Fruit fly (Drosophila melanogaster) whole organism, embryonic: Measurements from ENCODE around the gene Mics1.
A peak's percentile ranks its signal among the peaks of the same experiment; 100 is the strongest.

ENCODE experiments used
- Bdp1 ChIP-seq: fragments of 200-800 bp; sonication (Bioruptor generic); optimal IDR thresholded peaks from 3 replicates; lab custom pipeline; 2016; ENCODE audit warnings: missing biosample characterization, missing genetic modification characterization
- CG10209 ChIP-seq: fragments of 200-800 bp; sonication (Bioruptor generic); optimal IDR thresholded peaks from 3 replicates; lab custom pipeline; 2017; ENCODE audit warnings: missing biosample characterization, mild to moderate bottlenecking, missing genetic modification characterization, missing genetic modification reagents
- CG10274 ChIP-seq: fragments of 200-800 bp; sonication (Bioruptor generic); optimal IDR thresholded peaks from 3 replicates; lab custom pipeline; 2017; ENCODE audit warnings: missing biosample characterization, mild to moderate bottlenecking, missing genetic modification characterization
- CG11695 ChIP-seq: fragments of 200-800 bp; sonication (Bioruptor generic); IDR thresholded peaks from 3 replicates; pipeline ENCODE4 v1.3.6; 2022; ENCODE audit warnings: missing biosample characterization, missing genetic modification characterization
- CG13296 ChIP-seq: fragments of 200-800 bp; sonication (Bioruptor generic); optimal IDR thresholded peaks from 3 replicates; lab custom pipeline; 2018; ENCODE audit warnings: missing biosample characterization, mild to moderate bottlenecking, missing genetic modification characterization
- CG13424 ChIP-seq: fragments of 200-800 bp; sonication (Bioruptor generic); optimal IDR thresholded peaks from 2 replicates; lab custom pipeline; 2019; ENCODE audit warnings: missing biosample characterization, mild to moderate bottlenecking, missing genetic modification characterization, moderate library complexity
- CG15479 ChIP-seq: fragments of 200-800 bp; sonication (Bioruptor generic); optimal IDR thresholded peaks from 3 replicates; lab custom pipeline; 2019; ENCODE audit warnings: missing biosample characterization, mild to moderate bottlenecking, missing genetic modification characterization, moderate library complexity
- CG17385 ChIP-seq: fragments of 200-800 bp; sonication (Bioruptor generic); optimal IDR thresholded peaks from 3 replicates; lab custom pipeline; 2018; ENCODE audit warnings: missing biosample characterization, mild to moderate bottlenecking, missing genetic modification characterization
- CG17802 ChIP-seq: fragments of 200-800 bp; sonication (Bioruptor generic); optimal IDR thresholded peaks from 2 replicates; lab custom pipeline; 2018; ENCODE audit warnings: missing biosample characterization, mild to moderate bottlenecking, missing genetic modification characterization, moderate library complexity
- CG18011 ChIP-seq: fragments of 200-800 bp; sonication (Bioruptor generic); optimal IDR thresholded peaks from 2 replicates; lab custom pipeline; 2017; ENCODE audit warnings: missing biosample characterization, missing genetic modification characterization, mild to moderate bottlenecking, moderate library complexity, missing genotype
- CG18262 ChIP-seq: fragments of 200-800 bp; optimal IDR thresholded peaks from 3 replicates; lab custom pipeline; 2019; ENCODE audit warnings: missing biosample characterization, mild to moderate bottlenecking, missing genetic modification characterization, moderate library complexity
- CG18764 ChIP-seq: fragments of 200-800 bp; sonication (Bioruptor generic); optimal IDR thresholded peaks from 3 replicates; lab custom pipeline; 2016; ENCODE audit warnings: missing biosample characterization, missing genetic modification characterization
- CG31441 ChIP-seq: fragments of 200-800 bp; sonication (Bioruptor generic); IDR thresholded peaks from 2 replicates; pipeline ENCODE4 v1.3.6; 2022; ENCODE audit warnings: missing biosample characterization, missing genetic modification characterization
- CG34422 ChIP-seq: fragments of 200-800 bp; sonication (Bioruptor generic); IDR thresholded peaks from 3 replicates; pipeline ENCODE4 v1.3.6; 2022; ENCODE audit warnings: missing biosample characterization, missing genetic modification characterization
- CG3995 ChIP-seq: fragments of 200-800 bp; sonication (Bioruptor generic); optimal IDR thresholded peaks from 3 replicates; lab custom pipeline; 2016; ENCODE audit warnings: missing biosample characterization, missing genetic modification characterization
- CG4730 ChIP-seq: fragments of 200-800 bp; sonication (Bioruptor generic); IDR thresholded peaks from 2 replicates; pipeline ENCODE4 v1.3.6; 2022; ENCODE audit warnings: missing biosample characterization, missing genetic modification characterization
- CG6272 ChIP-seq: fragments of 200-800 bp; sonication (Bioruptor generic); IDR thresholded peaks from 2 replicates; pipeline ENCODE4 v1.3.6; 2022; ENCODE audit warnings: missing biosample characterization, missing genetic modification characterization
- CG7987 ChIP-seq: fragments of 200-800 bp; sonication (Bioruptor generic); optimal IDR thresholded peaks from 2 replicates; lab custom pipeline; 2018; ENCODE audit warnings: missing biosample characterization, mild to moderate bottlenecking, missing genetic modification characterization, moderate library complexity
- CG8924 ChIP-seq: fragments of 200-800 bp; optimal IDR thresholded peaks from 3 replicates; lab custom pipeline; 2019; ENCODE audit warnings: missing biosample characterization, mild to moderate bottlenecking, missing genetic modification characterization, moderate library complexity
- CG9932 ChIP-seq: fragments of 200-800 bp; sonication (Bioruptor generic); IDR thresholded peaks from 2 replicates; pipeline ENCODE4 v1.3.6; 2022; ENCODE audit warnings: missing biosample characterization, missing genetic modification characterization
- D19A ChIP-seq: fragments of 200-800 bp; optimal IDR thresholded peaks from 3 replicates; lab custom pipeline; 2019; ENCODE audit warnings: missing biosample characterization, mild to moderate bottlenecking, missing genetic modification characterization, moderate library complexity
- Dbx ChIP-seq: fragments of 200-800 bp; sonication (Bioruptor generic); IDR thresholded peaks from 3 replicates; pipeline ENCODE4 v1.3.6; 2022; ENCODE audit warnings: missing biosample characterization, missing genetic modification characterization
- Ets97D ChIP-seq: fragments of 200-800 bp; sonication (Bioruptor generic); optimal IDR thresholded peaks from 3 replicates; lab custom pipeline; 2016; ENCODE audit warnings: missing biosample characterization, missing genetic modification characterization
- Fer3 ChIP-seq: fragments of 200-800 bp; sonication (Bioruptor generic); optimal IDR thresholded peaks from 2 replicates; lab custom pipeline; 2018; ENCODE audit warnings: missing biosample characterization, mild to moderate bottlenecking, missing genetic modification characterization, moderate library complexity
- Hr3 ChIP-seq: fragments of 200-800 bp; sonication (Bioruptor generic); optimal IDR thresholded peaks from 3 replicates; lab custom pipeline; 2016; ENCODE audit warnings: missing biosample characterization, missing genetic modification characterization
- Oaz ChIP-seq: fragments of 200-800 bp; sonication (Bioruptor generic); IDR thresholded peaks from 2 replicates; pipeline ENCODE4 v1.3.6; 2022; ENCODE audit warnings: missing biosample characterization, missing genetic modification characterization
- Sin3A ChIP-seq: fragments of >200 bp; optimal IDR thresholded peaks from 2 replicates; lab custom pipeline; 2018
- Stat92E ChIP-seq, 3 experiments: fragments of >200 bp in 2 of 3; fragments of 200-800 bp in 1 of 3; sonication (Bioruptor generic) in 1 of 3; optimal IDR thresholded peaks; 2 replicates each; lab custom pipeline; 2017 to 2019; ENCODE audit warnings: missing biosample characterization in 3 of 3, missing genetic modification characterization in 3 of 3, mild to moderate bottlenecking in 1 of 3, moderate library complexity in 1 of 3
- TFAM ChIP-seq: fragments of 200-800 bp; sonication (Bioruptor generic); optimal IDR thresholded peaks from 2 replicates; lab custom pipeline; 2017; ENCODE audit warnings: missing biosample characterization, missing genetic modification characterization, inconsistent platforms
- ap ChIP-seq: fragments of 200-800 bp; sonication (Bioruptor generic); IDR thresholded peaks from 2 replicates; pipeline ENCODE4 v1.3.6; 2022; ENCODE audit warnings: missing biosample characterization, missing genetic modification characterization
- ara ChIP-seq: fragments of 200-800 bp; sonication (Bioruptor generic); IDR thresholded peaks from 2 replicates; pipeline ENCODE4 v1.3.6; 2022; ENCODE audit warnings: missing biosample characterization, missing genetic modification characterization
- az2 ChIP-seq: fragments of 200-800 bp; sonication (Bioruptor generic); optimal IDR thresholded peaks from 3 replicates; lab custom pipeline; 2016; ENCODE audit warnings: missing biosample characterization, missing genetic modification characterization
- cg ChIP-seq: fragments of 200-800 bp; sonication (Bioruptor generic); optimal IDR thresholded peaks from 3 replicates; lab custom pipeline; 2019; ENCODE audit warnings: missing biosample characterization, mild to moderate bottlenecking, missing genetic modification characterization, moderate library complexity
- ci ChIP-seq: fragments of 200-800 bp; sonication (Bioruptor generic); IDR thresholded peaks from 3 replicates; pipeline ENCODE4 v1.3.6; 2022; ENCODE audit warnings: missing biosample characterization, missing genetic modification characterization
- disco-r ChIP-seq: fragments of 200-800 bp; sonication (Bioruptor generic); optimal IDR thresholded peaks from 2 replicates; lab custom pipeline; 2016; ENCODE audit warnings: missing biosample characterization, missing genetic modification characterization
- dmrt99B ChIP-seq: fragments of 200-800 bp; sonication (Bioruptor generic); optimal IDR thresholded peaks from 2 replicates; lab custom pipeline; 2018; ENCODE audit warnings: missing biosample characterization, mild to moderate bottlenecking, missing genetic modification characterization, moderate library complexity
- fru ChIP-seq: fragments of >200 bp; optimal IDR thresholded peaks from 2 replicates; lab custom pipeline; 2017
- jing ChIP-seq: fragments of 200-800 bp; sonication (Bioruptor generic); optimal IDR thresholded peaks from 2 replicates; lab custom pipeline; 2018; ENCODE audit warnings: missing biosample characterization, mild to moderate bottlenecking, missing genetic modification characterization
- mirr ChIP-seq: fragments of 200-800 bp; sonication (Bioruptor generic); optimal IDR thresholded peaks from 3 replicates; lab custom pipeline; 2018; ENCODE audit warnings: missing biosample characterization, mild to moderate bottlenecking, missing genetic modification characterization
- nerfin-2 ChIP-seq: fragments of 200-800 bp; sonication (Bioruptor generic); IDR thresholded peaks from 2 replicates; pipeline ENCODE4 v1.3.6; 2022; ENCODE audit warnings: missing biosample characterization, missing genetic modification characterization; ENCODE audit not compliant: partially characterized antibody
- odd ChIP-seq: fragments of 200-800 bp; sonication (Bioruptor generic); optimal IDR thresholded peaks from 2 replicates; lab custom pipeline; 2017; ENCODE audit warnings: missing biosample characterization, mild to moderate bottlenecking, missing genetic modification characterization
- otp ChIP-seq: fragments of 200-800 bp; sonication (Bioruptor generic); IDR thresholded peaks from 3 replicates; pipeline ENCODE4, ENCODE4 v1.3.6; 2022; ENCODE audit warnings: missing biosample characterization, missing genetic modification characterization
- ranshi ChIP-seq: fragments of 200-800 bp; sonication (Bioruptor generic); IDR thresholded peaks from 2 replicates; pipeline ENCODE4 v1.3.6; 2022; ENCODE audit warnings: missing biosample characterization, missing genetic modification characterization
- ro ChIP-seq: fragments of 200-800 bp; sonication (Bioruptor generic); IDR thresholded peaks from 2 replicates; pipeline ENCODE4 v1.3.6; 2022; ENCODE audit warnings: missing biosample characterization, missing genetic modification characterization
- salm ChIP-seq: fragments of 200-800 bp; sonication (Bioruptor generic); optimal IDR thresholded peaks from 2 replicates; lab custom pipeline; 2018; ENCODE audit warnings: missing biosample characterization, mild to moderate bottlenecking, missing genetic modification characterization
- sim ChIP-seq: fragments of 200-800 bp; sonication (Bioruptor generic); IDR thresholded peaks from 2 replicates; pipeline ENCODE4 v1.3.6; 2022; ENCODE audit warnings: missing biosample characterization, missing genetic modification characterization
- slou ChIP-seq: fragments of 200-800 bp; sonication (Bioruptor generic); optimal IDR thresholded peaks from 3 replicates; lab custom pipeline; 2016; ENCODE audit warnings: missing biosample characterization, missing genetic modification characterization
- sob ChIP-seq: fragments of 200-800 bp; sonication (Bioruptor generic); IDR thresholded peaks from 2 replicates; pipeline ENCODE4 v1.3.6; 2022; ENCODE audit warnings: missing biosample characterization, missing genetic modification characterization
- sug ChIP-seq: fragments of 200-800 bp; optimal IDR thresholded peaks from 2 replicates; lab custom pipeline; 2019; ENCODE audit warnings: missing biosample characterization, mild to moderate bottlenecking, missing genetic modification characterization, moderate library complexity
- unc-4 ChIP-seq: fragments of 200-800 bp; sonication (Bioruptor generic); IDR thresholded peaks from 2 replicates; pipeline ENCODE4 v1.3.6; 2022; ENCODE audit warnings: missing biosample characterization, missing genetic modification characterization; ENCODE audit not compliant: partially characterized antibody
- unpg ChIP-seq: fragments of 200-800 bp; sonication (Bioruptor generic); optimal IDR thresholded peaks from 3 replicates; lab custom pipeline; 2018; ENCODE audit warnings: missing biosample characterization, mild to moderate bottlenecking, missing genetic modification characterization, moderate library complexity
- usp ChIP-seq: fragments of >200 bp; optimal IDR thresholded peaks from 2 replicates; lab custom pipeline; 2017; ENCODE audit warnings: missing biosample characterization, missing genetic modification characterization
- wdn ChIP-seq: fragments of 200-800 bp; sonication (Bioruptor generic); IDR thresholded peaks from 2 replicates; pipeline ENCODE4 v1.3.6; 2022; ENCODE audit warnings: missing biosample characterization, missing genetic modification characterization

Mics1 gene

dm6 chr3R:7490884-7491283, 11.3 kb downstream of the Mics1 start (continued):
- TF ChIP-seq Oaz (GFP tag; lab: Robert Waterston, UW) (no peak), CG31441 (GFP tag; lab: Robert Waterston, UW) (peak; percentile 89), CG8924 (tag; lab: Kevin White, UChicago) (peak; percentile 20), nerfin-2 (GFP tag; lab: Robert Waterston, UW) (no peak), sob (no peak), salm (tag; lab: Kevin White, UChicago) (peak; percentile 27), Bdp1 (GFP tag; lab: Kevin White, UChicago) (no peak), dmrt99B (tag; lab: Kevin White, UChicago) (peak; percentile 89), odd (GFP tag; lab: Kevin White, UChicago) (peak; percentile 34), TFAM (GFP tag; lab: Kevin White, UChicago) (no peak), unc-4 (GFP tag; lab: Robert Waterston, UW) (no peak), ara (no peak), Fer3 (peak; percentile 24), sug (tag; lab: Kevin White, UChicago) (no peak), CG34422 (GFP tag; lab: Robert Waterston, UW) (0 out of 3 replicates have a peak, but pooled peaks have one; percentile 46), CG11695 (peak; percentile 36; the same call in 1 of the 3 replicates), jing (GFP tag; lab: Kevin White, UChicago) (peak; percentile 34), slou (no peak), CG18262 (tag; lab: Kevin White, UChicago) (peak; percentile 80), fru (lab: Kevin White, UChicago) (no peak), ro (GFP tag; lab: Robert Waterston, UW) (no peak), Stat92E (GFP tag; optimal IDR thresholded peaks at IDR 0.05; lab: Kevin White, UChicago) (no peak), CG15479 (GFP tag; lab: Kevin White, UChicago) (no peak), CG9932 (GFP tag; lab: Robert Waterston, UW) (no peak), CG18011 (GFP tag; lab: Kevin White, UChicago) (no peak), CG17802 (tag; lab: Kevin White, UChicago) (no peak), Hr3 (GFP tag; lab: Kevin White, UChicago) (peak; percentile 44), sim (no peak), Dbx (no peak), otp (GFP tag; lab: Robert Waterston, UW) (no peak), Sin3A (lab: Kevin White, UChicago) (no peak), Ets97D (no peak), az2 (GFP tag; lab: Kevin White, UChicago) (peak; percentile 70), ci (GFP tag; lab: Robert Waterston, UW) (no peak), CG6272 (GFP tag; lab: Robert Waterston, UW) (0 out of 2 replicates have a peak, but pooled peaks have one; percentile 17), CG18764 (peak; percentile 40), CG13296 (GFP tag; lab: Kevin White, UChicago) (no peak), CG13424 (tag; lab: Kevin White, UChicago) (peak; percentile 81), wdn (no peak), CG10274 (GFP tag; lab: Kevin White, UChicago) (no peak), disco-r (GFP tag; lab: Kevin White, UChicago) (no peak), ranshi (peak; percentile 40; the same call in 1 of the 2 replicates), unpg (peak; percentile 65), D19A (tag; lab: Kevin White, UChicago) (no peak), CG10209 (GFP tag; lab: Kevin White, UChicago) (peak; percentile 50), CG3995 (GFP tag; lab: Kevin White, UChicago) (no peak), CG17385 (peak; percentile 56), mirr (GFP tag; lab: Kevin White, UChicago) (no peak), CG7987 (no peak), CG4730 (GFP tag; lab: Robert Waterston, UW) (no peak), ap (GFP tag; lab: Robert Waterston, UW) (no peak), usp (GFP tag; lab: Kevin White, UChicago) (no peak), cg (GFP tag; lab: Kevin White, UChicago) (no peak)
